Worm (Caenorhabditis elegans): ENCODE measurements around the gene npp-16.

- no peak for TF ChIP-seq fos-1 (tag; optimal IDR thresholded peaks at IDR 0.05)
- no peak for TF ChIP-seq unc-62 (GFP tag; optimal IDR thresholded peaks at IDR 0.05)
- TF ChIP-seq zag-1 (tag; optimal IDR thresholded peaks at IDR 0.05), result no peak
- TF ChIP-seq elt-3 (tag; optimal IDR thresholded peaks at IDR 0.05), result no peak
- no peak for TF ChIP-seq lin-13 (GFP tag; optimal IDR thresholded peaks at IDR 0.05)
- no peak for TF ChIP-seq nhr-28 (tag; optimal IDR thresholded peaks at IDR 0.05)
- no peak for TF ChIP-seq ces-1 (GFP tag; optimal IDR thresholded peaks at IDR 0.05)
- no peak for TF ChIP-seq snu-23 (GFP tag; optimal IDR thresholded peaks at IDR 0.05)
- TF ChIP-seq skn-1 (tag; optimal IDR thresholded peaks at IDR 0.05), result no peak
- no peak for TF ChIP-seq egl-27 (tag; optimal IDR thresholded peaks at IDR 0.05)
These were observed 6.0 kb upstream of the npp-16 start, which contains the start of gene faah-4 for ce11 chrIII:11909778-11910177.

All from whole organism, L1 larva.